Fruit fly (Drosophila melanogaster) whole organism, wandering third instar larva: ENCODE data around the gene CG42676.

ENCODE experiments used
- foxo ChIP-seq, 2 experiments: fragments of 200-800 bp; sonication (Bioruptor generic); optimal IDR thresholded peaks; 2 replicates in 1 of 2; 3 replicates in 1 of 2; lab custom pipeline; 2016 to 2017; ENCODE audit warnings: missing biosample characterization in 2 of 2, missing genetic modification characterization in 2 of 2
- pan ChIP-seq: fragments of >200 bp; optimal IDR thresholded peaks from 2 replicates; lab custom pipeline; 2017
- sv ChIP-seq: fragments of 200-800 bp; sonication (Bioruptor generic); optimal IDR thresholded peaks from 3 replicates; lab custom pipeline; 2016; ENCODE audit warnings: missing biosample characterization, missing genetic modification characterization

- TF ChIP-seq pan (lab: Kevin White, UChicago) = no peak
- no peak for TF ChIP-seq sv (GFP tag; lab: Kevin White, UChicago)
- TF ChIP-seq foxo (GFP tag; optimal IDR thresholded peaks at IDR 0.05; lab: Kevin White, UChicago) = no peak
These were observed 39.1 kb downstream of the CG42676 start, which contains the start of gene Cpr62Bc for dm6 chr3L:1841984-1842383.
